Fruit fly (Drosophila melanogaster) whole organism, embryonic: Measurements from ENCODE around the gene CG7173.

Experiments used
- ATbp ChIP-seq: fragments of 200-800 bp; sonication (Bioruptor generic); optimal IDR thresholded peaks from 2 replicates; lab custom pipeline; 2017; ENCODE audit warnings: missing biosample characterization, mild to moderate bottlenecking, missing genetic modification characterization, missing genetic modification reagents
- B-H1 ChIP-seq: fragments of 200-800 bp; sonication (Bioruptor generic); IDR thresholded peaks from 3 replicates; pipeline ENCODE4 v1.3.6; 2022; ENCODE audit warnings: missing biosample characterization, missing genetic modification characterization
- BEAF-32 ChIP-seq: fragments of 200-800 bp; sonication (Bioruptor generic); optimal IDR thresholded peaks from 3 replicates; lab custom pipeline; 2017; ENCODE audit warnings: missing biosample characterization, missing genetic modification characterization, mild to moderate bottlenecking, moderate library complexity, missing genetic modification reagents
- CG10267 ChIP-seq: fragments of 200-800 bp; sonication (Bioruptor generic); optimal IDR thresholded peaks from 2 replicates; lab custom pipeline; 2018; ENCODE audit warnings: missing biosample characterization, mild to moderate bottlenecking, missing genetic modification characterization, moderate library complexity
- CG10431 ChIP-seq: fragments of 200-800 bp; sonication (Bioruptor generic); optimal IDR thresholded peaks from 3 replicates; lab custom pipeline; 2018; ENCODE audit warnings: missing biosample characterization, mild to moderate bottlenecking, missing genetic modification characterization
- CG12391 ChIP-seq: fragments of 200-800 bp; sonication (Bioruptor generic); optimal IDR thresholded peaks from 3 replicates; lab custom pipeline; 2018; ENCODE audit warnings: missing biosample characterization, mild to moderate bottlenecking, missing genetic modification characterization, moderate library complexity
- CG14050 ChIP-seq: fragments of 200-800 bp; sonication (Bioruptor generic); IDR thresholded peaks from 3 replicates; pipeline ENCODE4 v1.3.6; 2022; ENCODE audit warnings: missing biosample characterization, missing genetic modification characterization
- CG16815 ChIP-seq: fragments of 200-800 bp; sonication (Bioruptor generic); optimal IDR thresholded peaks from 3 replicates; lab custom pipeline; 2017; ENCODE audit warnings: missing biosample characterization, mild to moderate bottlenecking, missing genetic modification characterization
- CG17328 ChIP-seq: fragments of 200-800 bp; sonication (Bioruptor generic); IDR thresholded peaks from 2 replicates; pipeline ENCODE4 v1.3.6; 2022; ENCODE audit warnings: missing biosample characterization, missing genetic modification characterization
- CG17912 ChIP-seq: fragments of 200-800 bp; sonication (Bioruptor generic); optimal IDR thresholded peaks from 2 replicates; lab custom pipeline; 2018; ENCODE audit warnings: missing biosample characterization, mild to moderate bottlenecking, missing genetic modification characterization
- CG3838 ChIP-seq: fragments of 200-800 bp; sonication (Bioruptor generic); optimal IDR thresholded peaks from 3 replicates; lab custom pipeline; 2016; ENCODE audit warnings: missing biosample characterization, missing genetic modification characterization
- CG42726 ChIP-seq: fragments of 200-800 bp; sonication (Bioruptor generic); IDR thresholded peaks from 2 replicates; pipeline ENCODE4 v1.3.6; 2022; ENCODE audit warnings: missing biosample characterization, missing genetic modification characterization; ENCODE audit not compliant: partially characterized antibody
- CG5245 ChIP-seq: fragments of 200-800 bp; sonication (Bioruptor generic); optimal IDR thresholded peaks from 3 replicates; lab custom pipeline; 2016; ENCODE audit warnings: missing biosample characterization, missing genetic modification characterization
- CG7963 ChIP-seq: fragments of 200-800 bp; sonication (Bioruptor generic); IDR thresholded peaks from 3 replicates; pipeline ENCODE4 v1.3.6; 2022; ENCODE audit warnings: missing biosample characterization, missing genetic modification characterization; ENCODE audit not compliant: partially characterized antibody
- CG8388 ChIP-seq: fragments of 200-800 bp; sonication (Bioruptor generic); optimal IDR thresholded peaks from 2 replicates; lab custom pipeline; 2019; ENCODE audit warnings: missing biosample characterization, mild to moderate bottlenecking, missing genetic modification characterization, moderate library complexity
- CG9215 ChIP-seq: fragments of 200-800 bp; sonication (Bioruptor generic); IDR thresholded peaks from 2 replicates; pipeline ENCODE4 v1.3.6; 2022; ENCODE audit warnings: missing biosample characterization, missing genetic modification characterization
- CG9817 ChIP-seq: fragments of 200-800 bp; sonication (Bioruptor generic); optimal IDR thresholded peaks from 2 replicates; lab custom pipeline; 2018; ENCODE audit warnings: missing biosample characterization, mild to moderate bottlenecking, missing genetic modification characterization, moderate library complexity
- Chrac-16 ChIP-seq: fragments of 200-800 bp; sonication (Bioruptor generic); optimal IDR thresholded peaks from 3 replicates; lab custom pipeline; 2016; ENCODE audit warnings: missing biosample characterization, missing genetic modification characterization
- Dek ChIP-seq: fragments of 200-800 bp; sonication (Bioruptor generic); optimal IDR thresholded peaks from 3 replicates; lab custom pipeline; 2019; ENCODE audit warnings: missing biosample characterization, mild to moderate bottlenecking, missing genetic modification characterization, moderate library complexity
- Dip2 ChIP-seq: fragments of 200-800 bp; sonication (Bioruptor generic); IDR thresholded peaks from 2 replicates; pipeline ENCODE4 v1.3.6; 2022; ENCODE audit warnings: missing biosample characterization, missing genetic modification characterization
- Eip74EF ChIP-seq, 2 experiments: fragments of 200-800 bp in 1 of 2; fragments of >200 bp in 1 of 2; sonication (Bioruptor generic) in 1 of 2; optimal IDR thresholded peaks; 2 replicates each; lab custom pipeline; 2017 to 2019; ENCODE audit warnings: missing biosample characterization in 2 of 2, missing genetic modification characterization in 2 of 2, mild to moderate bottlenecking in 1 of 2, moderate library complexity in 1 of 2
- HLH54F ChIP-seq: fragments of 200-800 bp; sonication (Bioruptor generic); optimal IDR thresholded peaks from 3 replicates; lab custom pipeline; 2016; ENCODE audit warnings: missing biosample characterization, missing genetic modification characterization
- Hey ChIP-seq: fragments of 200-800 bp; sonication (Bioruptor generic); optimal IDR thresholded peaks from 3 replicates; lab custom pipeline; 2018; ENCODE audit warnings: missing biosample characterization, mild to moderate bottlenecking, missing genetic modification characterization
- Hr39 ChIP-seq: fragments of >200 bp; optimal IDR thresholded peaks from 2 replicates; lab custom pipeline; 2017
- Max ChIP-seq: fragments of 200-800 bp; sonication (Bioruptor generic); optimal IDR thresholded peaks from 2 replicates; lab custom pipeline; 2016; ENCODE audit warnings: missing biosample characterization, mild to moderate bottlenecking, missing genetic modification characterization
- Mes4 ChIP-seq: fragments of 200-800 bp; sonication (Bioruptor generic); optimal IDR thresholded peaks from 2 replicates; lab custom pipeline; 2016; ENCODE audit warnings: missing biosample characterization, missing genetic modification characterization
- Sin3A ChIP-seq: fragments of >200 bp; optimal IDR thresholded peaks from 2 replicates; lab custom pipeline; 2018
- Sox100B ChIP-seq: fragments of 200-800 bp; sonication (Bioruptor generic); optimal IDR thresholded peaks from 3 replicates; lab custom pipeline; 2018; ENCODE audit warnings: missing biosample characterization, mild to moderate bottlenecking, missing genetic modification characterization
- ac ChIP-seq: fragments of 200-800 bp; sonication (Bioruptor generic); optimal IDR thresholded peaks from 3 replicates; lab custom pipeline; 2017; ENCODE audit warnings: missing biosample characterization, mild to moderate bottlenecking, missing genetic modification characterization
- bcd ChIP-seq: fragments of 200-800 bp; sonication (Bioruptor generic); optimal IDR thresholded peaks from 2 replicates; lab custom pipeline; 2017; ENCODE audit warnings: missing biosample characterization, mild to moderate bottlenecking, missing genetic modification characterization
- bigmax ChIP-seq: fragments of 200-800 bp; sonication (Bioruptor generic); optimal IDR thresholded peaks from 2 replicates; lab custom pipeline; 2018; ENCODE audit warnings: missing biosample characterization, mild to moderate bottlenecking, missing genetic modification characterization
- cad ChIP-seq: fragments of >200 bp; optimal IDR thresholded peaks from 2 replicates; lab custom pipeline; 2017; ENCODE audit warnings: missing biosample characterization, missing genetic modification characterization
- dan ChIP-seq: fragments of 200-800 bp; sonication (Bioruptor generic); IDR thresholded peaks from 2 replicates; pipeline ENCODE4 v1.3.6; 2022; ENCODE audit warnings: missing biosample characterization, missing genetic modification characterization
- disco-r ChIP-seq: fragments of 200-800 bp; sonication (Bioruptor generic); optimal IDR thresholded peaks from 2 replicates; lab custom pipeline; 2016; ENCODE audit warnings: missing biosample characterization, missing genetic modification characterization
- fd64A ChIP-seq: fragments of 200-800 bp; sonication (Bioruptor generic); optimal IDR thresholded peaks from 3 replicates; lab custom pipeline; 2018; ENCODE audit warnings: missing biosample characterization, mild to moderate bottlenecking, missing genetic modification characterization
- fd96Cb ChIP-seq: fragments of 200-800 bp; sonication (Bioruptor generic); optimal IDR thresholded peaks from 2 replicates; lab custom pipeline; 2018; ENCODE audit warnings: missing biosample characterization, mild to moderate bottlenecking, missing genetic modification characterization, moderate library complexity
- fu2 ChIP-seq: fragments of 200-800 bp; sonication (Bioruptor generic); optimal IDR thresholded peaks from 2 replicates; lab custom pipeline; 2016; ENCODE audit warnings: missing biosample characterization, missing genetic modification characterization
- her ChIP-seq: fragments of 200-800 bp; sonication (Bioruptor generic); optimal IDR thresholded peaks from 2 replicates; lab custom pipeline; 2016; ENCODE audit warnings: missing biosample characterization, missing genetic modification characterization
- jing ChIP-seq: fragments of 200-800 bp; sonication (Bioruptor generic); optimal IDR thresholded peaks from 2 replicates; lab custom pipeline; 2018; ENCODE audit warnings: missing biosample characterization, mild to moderate bottlenecking, missing genetic modification characterization
- pfk ChIP-seq: fragments of 200-800 bp; sonication (Bioruptor generic); optimal IDR thresholded peaks from 2 replicates; lab custom pipeline; 2018; ENCODE audit warnings: missing biosample characterization, mild to moderate bottlenecking, missing genetic modification characterization, moderate library complexity
- pho ChIP-seq: fragments of 200-800 bp; sonication (Bioruptor generic); optimal IDR thresholded peaks from 2 replicates; lab custom pipeline; 2016; ENCODE audit warnings: missing biosample characterization, missing genetic modification characterization
- pnt ChIP-seq: fragments of 200-800 bp; sonication (Bioruptor generic); optimal IDR thresholded peaks from 3 replicates; lab custom pipeline; 2016; ENCODE audit warnings: missing biosample characterization, missing genetic modification characterization
- sd ChIP-seq: fragments of 200-800 bp; sonication (Bioruptor generic); optimal IDR thresholded peaks from 3 replicates; lab custom pipeline; 2018; ENCODE audit warnings: missing biosample characterization, mild to moderate bottlenecking, missing genetic modification characterization, moderate library complexity
- sim ChIP-seq: fragments of 200-800 bp; sonication (Bioruptor generic); IDR thresholded peaks from 2 replicates; pipeline ENCODE4 v1.3.6; 2022; ENCODE audit warnings: missing biosample characterization, missing genetic modification characterization
- sisA ChIP-seq: fragments of 200-800 bp; sonication (Bioruptor generic); IDR thresholded peaks from 2 replicates; pipeline ENCODE4 v1.3.6; 2022; ENCODE audit warnings: missing biosample characterization, missing genetic modification characterization
- sob ChIP-seq: fragments of 200-800 bp; sonication (Bioruptor generic); IDR thresholded peaks from 2 replicates; pipeline ENCODE4 v1.3.6; 2022; ENCODE audit warnings: missing biosample characterization, missing genetic modification characterization
- stc ChIP-seq: fragments of 200-800 bp; sonication (Bioruptor generic); IDR thresholded peaks from 2 replicates; pipeline ENCODE4 v1.3.6; 2022; ENCODE audit warnings: missing biosample characterization, missing genetic modification characterization
- twi ChIP-seq: fragments of 200-800 bp; optimal IDR thresholded peaks from 2 replicates; lab custom pipeline; 2019; ENCODE audit warnings: missing biosample characterization, mild to moderate bottlenecking, missing genetic modification characterization, moderate library complexity
- vfl ChIP-seq: fragments of 200-800 bp; sonication (Bioruptor generic); optimal IDR thresholded peaks from 2 replicates; lab custom pipeline; 2016; ENCODE audit warnings: missing biosample characterization, missing genetic modification characterization

Gene CG7173

DNA sequence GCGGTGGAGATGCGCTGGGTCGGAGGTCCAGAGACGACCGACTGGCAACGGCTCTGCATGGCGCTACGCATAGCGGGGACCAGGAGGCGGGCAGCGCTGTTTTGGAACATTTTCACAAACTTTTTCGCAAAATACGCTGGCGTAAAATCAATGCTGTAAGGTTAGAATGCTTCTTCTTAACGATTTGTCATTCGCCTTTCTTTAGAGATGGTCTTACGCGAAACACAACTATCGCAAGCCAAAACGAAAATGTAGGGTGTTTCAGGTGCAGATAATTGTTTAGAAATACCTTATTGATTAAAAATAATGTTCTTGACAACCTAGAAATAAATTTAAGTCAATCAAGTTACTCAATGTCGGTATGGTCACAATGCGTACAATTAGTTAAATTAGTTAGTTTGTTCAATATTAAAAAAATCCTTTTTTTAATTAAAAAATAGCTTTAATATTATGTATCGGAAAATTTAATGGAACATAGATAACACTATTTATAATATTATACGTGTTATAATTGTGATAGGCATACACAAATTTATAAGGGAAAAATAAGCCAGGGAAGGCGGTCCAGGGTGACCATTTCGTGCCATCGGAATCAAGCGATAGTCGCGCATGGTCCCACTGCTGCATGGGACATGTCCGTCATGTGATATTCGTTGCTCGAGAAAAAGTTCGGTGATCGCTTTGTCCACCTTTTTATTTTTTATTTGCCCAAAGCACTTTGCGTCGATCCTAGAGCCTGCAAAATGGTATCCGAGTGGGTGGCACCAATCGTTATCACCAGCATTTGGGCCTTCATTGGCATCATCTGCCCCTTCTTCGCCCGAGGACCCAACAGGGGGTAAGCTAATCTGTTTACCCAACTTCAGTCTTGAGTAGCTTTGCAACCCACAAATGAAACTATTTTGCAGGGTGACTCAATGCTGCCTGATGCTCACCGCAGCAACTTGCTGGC, 18.5 kb downstream of the CG7173 start, which contains the start of the genes COX8 and VhaM9.7-b (continued):
- TF ChIP-seq Hey (tag; lab: Kevin White, UChicago) (no peak), cad (GFP tag; lab: Kevin White, UChicago) (no peak), CG9817 (no peak), CG17328 (0 out of 2 replicates have a peak, but pooled peaks have one; percentile 6), CG7963 (peak; percentile 33; the same call in 1 of the 3 replicates), jing (GFP tag; lab: Kevin White, UChicago) (no peak), CG12391 (tag; lab: Kevin White, UChicago) (no peak), bigmax (peak; percentile 88), CG9215 (GFP tag; lab: Robert Waterston, UW) (no peak), sim (no peak), Max (peak; percentile 58), fu2 (GFP tag; lab: Kevin White, UChicago) (peak; percentile 2), CG16815 (GFP tag; lab: Kevin White, UChicago) (peak; percentile 45), CG17912 (GFP tag; lab: Kevin White, UChicago) (no peak), CG5245 (GFP tag; lab: Kevin White, UChicago) (no peak), Dip2 (no peak), fd64A (GFP tag; lab: Kevin White, UChicago) (no peak), pho (GFP tag; lab: Kevin White, UChicago) (peak; percentile 13), Eip74EF (GFP tag; optimal IDR thresholded peaks at IDR 0.05; lab: Kevin White, UChicago) (no peak), BEAF-32 (peak; percentile 93), pfk (peak; percentile 24), ATbp (GFP tag; lab: Kevin White, UChicago) (no peak), Dek (tag; lab: Kevin White, UChicago) (no peak), CG14050 (GFP tag; lab: Robert Waterston, UW) (no peak; the same call in 2 of the 3 replicates), stc (GFP tag; lab: Robert Waterston, UW) (no peak; the same call in 1 of the 2 replicates), twi (tag; lab: Kevin White, UChicago) (no peak), Hr39 (lab: Kevin White, UChicago) (no peak), B-H1 (no peak), sisA (no peak), Sin3A (peak; percentile 73), pnt (GFP tag; lab: Kevin White, UChicago) (peak; percentile 59), her (GFP tag; lab: Kevin White, UChicago) (no peak), CG42726 (GFP tag; lab: Robert Waterston, UW) (peak; percentile 79), Chrac-16 (GFP tag; lab: Kevin White, UChicago) (peak; percentile 55), CG3838 (GFP tag; lab: Kevin White, UChicago) (peak; percentile 13), CG10267 (peak; percentile 62), HLH54F (GFP tag; lab: Kevin White, UChicago) (peak; percentile 72), fd96Cb (tag; lab: Kevin White, UChicago) (peak; percentile 43), disco-r (no peak), ac (GFP tag; lab: Kevin White, UChicago) (no peak), CG8388 (no peak), Sox100B (GFP tag; lab: Kevin White, UChicago) (peak; percentile 67), sd (no peak), Mes4 (GFP tag; lab: Kevin White, UChicago) (no peak), sob (GFP tag; lab: Robert Waterston, UW) (peak; percentile 67), dan (no peak), CG10431 (GFP tag; lab: Kevin White, UChicago) (no peak), bcd (GFP tag; lab: Kevin White, UChicago) (no peak), vfl (peak; percentile 21)
